Fruit fly (Drosophila melanogaster) whole organism, adult: ENCODE data around the gene CG14507.

Experiments used
- CG11617 ChIP-seq: fragments of 200-800 bp; sonication (Bioruptor generic); optimal IDR thresholded peaks from 2 replicates; lab custom pipeline; 2017; ENCODE audit warnings: mild to moderate bottlenecking, missing biosample characterization, missing genetic modification reagents, missing genetic modification characterization
- CG14711 ChIP-seq: fragments of 200-800 bp; sonication (Bioruptor generic); optimal IDR thresholded peaks from 2 replicates; lab custom pipeline; 2018; ENCODE audit warnings: missing biosample characterization, mild to moderate bottlenecking, missing genetic modification characterization, moderate library complexity
- CG1620 ChIP-seq: fragments of 200-800 bp; sonication (Bioruptor generic); optimal IDR thresholded peaks from 2 replicates; lab custom pipeline; 2016; ENCODE audit warnings: missing biosample characterization, missing genetic modification characterization
- CG33017 ChIP-seq: fragments of 200-800 bp; sonication (Bioruptor generic); optimal IDR thresholded peaks from 2 replicates; lab custom pipeline; 2018; ENCODE audit warnings: missing biosample characterization, mild to moderate bottlenecking, missing genetic modification characterization, moderate library complexity
- CG5204 ChIP-seq: fragments of 200-800 bp; sonication (Bioruptor generic); optimal IDR thresholded peaks from 2 replicates; lab custom pipeline; 2016; ENCODE audit warnings: missing biosample characterization, missing genetic modification characterization
- Hr96 ChIP-seq: fragments of 200-800 bp; sonication (Bioruptor generic); optimal IDR thresholded peaks from 2 replicates; lab custom pipeline; 2016; ENCODE audit warnings: missing biosample characterization, missing genetic modification characterization
- cic ChIP-seq: fragments of 200-800 bp; sonication (Bioruptor generic); optimal IDR thresholded peaks from 2 replicates; lab custom pipeline; 2017; ENCODE audit warnings: missing biosample characterization, mild to moderate bottlenecking, missing genetic modification characterization, moderate library complexity
- cnc ChIP-seq, 2 experiments: fragments of >200 bp; optimal IDR thresholded peaks; 2 replicates each; lab custom pipeline; 2017
- kay ChIP-seq: fragments of 200-800 bp; sonication (Bioruptor generic); peaks from one replicate; lab custom pipeline; 2016; ENCODE audit warnings: missing biosample characterization, missing genetic modification characterization, borderline replicate concordance
- ovo ChIP-seq: fragments of 200-800 bp; sonication (Bioruptor generic); optimal IDR thresholded peaks from 2 replicates; lab custom pipeline; 2016; ENCODE audit warnings: missing biosample characterization, missing genetic modification characterization
- pad ChIP-seq: fragments of 200-800 bp; sonication (Bioruptor generic); optimal IDR thresholded peaks from 3 replicates; lab custom pipeline; 2017; ENCODE audit warnings: missing biosample characterization, missing genetic modification characterization, mild to moderate bottlenecking, moderate library complexity, missing genetic modification reagents
- tj ChIP-seq: fragments of 200-800 bp; sonication (Bioruptor generic); optimal IDR thresholded peaks from 3 replicates; lab custom pipeline; 2017; ENCODE audit warnings: missing biosample characterization, mild to moderate bottlenecking, missing genetic modification characterization, moderate library complexity

dm6 chr3R:29263264-29263663 lies 35.7 kb upstream of the CG14507 start:
- TF ChIP-seq Hr96 (GFP tag; lab: Kevin White, UChicago) (no peak), tj (GFP tag; lab: Kevin White, UChicago) (no peak), CG33017 (no peak), cic (GFP tag; lab: Kevin White, UChicago) (no peak), kay (no peak), cnc (optimal IDR thresholded peaks at IDR 0.05; lab: Kevin White, UChicago) (no peak), CG14711 (tag; lab: Kevin White, UChicago) (no peak), ovo (GFP tag; lab: Kevin White, UChicago) (no peak), CG11617 (GFP tag; lab: Kevin White, UChicago) (no peak), CG5204 (GFP tag; lab: Kevin White, UChicago) (no peak), CG1620 (no peak), pad (GFP tag; lab: Kevin White, UChicago) (no peak)
